Fruit fly (Drosophila melanogaster) whole organism, prepupa: ENCODE measurements around the gene CG4497.

Source experiments
- CG8119 ChIP-seq: fragments of 200-800 bp; sonication (Bioruptor generic); IDR thresholded peaks from 3 replicates; pipeline ENCODE4 v1.3.6; 2022; ENCODE audit warnings: missing biosample characterization, missing genetic modification characterization
- lz ChIP-seq: fragments of 200-800 bp; sonication (Bioruptor generic); optimal IDR thresholded peaks from 3 replicates; lab custom pipeline; 2016; ENCODE audit warnings: missing biosample characterization, missing genetic modification characterization

DNA sequence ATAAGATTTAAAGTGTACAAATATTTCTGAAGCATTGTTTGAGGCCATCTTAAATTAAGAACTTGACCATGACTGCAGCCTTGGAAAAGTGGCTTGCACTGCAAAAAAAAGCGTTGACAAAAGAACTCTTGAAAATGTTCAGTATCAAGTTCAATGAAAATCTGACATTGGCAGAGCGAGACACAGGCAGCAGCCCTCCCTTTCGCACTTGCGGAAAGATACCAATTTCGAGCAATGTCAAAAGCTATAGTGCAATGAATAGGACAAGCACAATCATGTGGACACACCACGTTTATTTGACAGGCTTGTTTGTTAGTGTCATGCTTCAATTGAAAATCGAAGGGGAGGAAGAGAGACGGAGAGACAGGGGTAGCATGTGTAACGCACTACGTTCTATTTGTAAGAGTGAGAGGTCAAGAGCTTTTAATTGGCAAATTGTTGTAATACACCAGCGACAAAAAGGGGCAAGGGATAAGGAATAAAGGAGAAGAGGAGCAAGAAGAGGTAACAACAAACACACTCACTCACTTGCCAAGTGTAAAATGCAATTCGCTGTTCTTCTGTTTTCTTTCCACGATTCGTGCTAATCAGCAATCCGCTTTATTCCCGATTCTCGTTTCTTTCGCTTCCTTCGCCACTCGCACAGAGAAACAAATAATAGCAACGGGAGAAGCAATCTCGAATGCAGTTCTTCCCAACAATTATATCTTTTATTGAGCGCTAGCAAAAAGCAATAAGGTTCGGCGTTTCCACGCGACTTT is 9.2 kb upstream of the CG4497 start:
- 0 out of 3 replicates have a peak, but pooled peaks have one; percentile 37 for TF ChIP-seq CG8119 (GFP tag; lab: Robert Waterston, UW)
- no peak for TF ChIP-seq lz (GFP tag; lab: Kevin White, UChicago)
